Fruit fly (Drosophila melanogaster): ENCODE results near the gene CG7099.

The CG7099 gene

DNA sequence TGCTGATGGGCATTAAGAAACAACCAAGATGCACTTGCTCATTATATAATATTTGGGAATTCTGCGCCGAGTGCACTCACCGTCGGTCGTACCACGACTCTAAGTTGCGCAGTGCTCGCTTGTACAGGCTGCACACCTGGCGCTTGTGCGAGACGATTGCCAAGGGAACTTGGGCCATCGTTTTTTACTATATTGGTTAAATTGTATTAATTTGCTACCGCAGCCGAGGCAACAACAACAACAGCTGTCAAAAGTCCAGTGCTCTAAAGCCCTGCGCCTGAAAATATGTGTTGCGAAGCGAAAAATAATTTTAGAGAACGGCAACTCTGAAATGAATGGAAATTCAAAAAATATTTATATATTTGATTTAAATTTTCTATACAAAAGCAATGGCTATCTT is 16.6 kb upstream of the CG7099 start, which contains the start of gene ND-B22 (continued):
- no peak for TF ChIP-seq HLH4C (GFP tag; IDR thresholded peaks at IDR 0.05; ENCODE audit: partially characterized antibody)
- no peak for TF ChIP-seq CG1024 (GFP tag; IDR thresholded peaks at IDR 0.05)
- peak; percentile 4 for TF ChIP-seq Antp (GFP tag; optimal IDR thresholded peaks at IDR 0.05)
- peak; percentile 34 for TF ChIP-seq Lhr (GFP tag; optimal IDR thresholded peaks at IDR 0.05)
- peak; percentile 32 for TF ChIP-seq CG17802 (tag; optimal IDR thresholded peaks at IDR 0.05)
- TF ChIP-seq pan (optimal IDR thresholded peaks at IDR 0.05) = no peak
- no peak for TF ChIP-seq pan (GFP tag; optimal IDR thresholded peaks at IDR 0.05 in 1 of 2, IDR thresholded peaks at IDR 0.05 in 1 of 2)
- TF ChIP-seq sim (GFP tag; IDR thresholded peaks at IDR 0.05) = no peak
- TF ChIP-seq unc-4 (GFP tag; IDR thresholded peaks at IDR 0.05; ENCODE audit: partially characterized antibody) = no peak
- TF ChIP-seq jing (GFP tag; optimal IDR thresholded peaks at IDR 0.05) = no peak
- no peak for TF ChIP-seq hth (optimal IDR thresholded peaks at IDR 0.05)
- TF ChIP-seq CG5180 (GFP tag; optimal IDR thresholded peaks at IDR 0.05) = no peak
- TF ChIP-seq gsb (GFP tag; IDR thresholded peaks at IDR 0.05) = no peak
- no peak for TF ChIP-seq kay (GFP tag; optimal IDR thresholded peaks at IDR 0.05)
- TF ChIP-seq phol (tag; optimal IDR thresholded peaks at IDR 0.05) = peak; percentile 46
- no peak for TF ChIP-seq CG3065 (GFP tag; optimal IDR thresholded peaks at IDR 0.05)
- TF ChIP-seq CG7928 (GFP tag; optimal IDR thresholded peaks at IDR 0.05) = no peak
- peak; percentile 47 for TF ChIP-seq HHEX (GFP tag; optimal IDR thresholded peaks at IDR 0.05)
- TF ChIP-seq dan (GFP tag; IDR thresholded peaks at IDR 0.05) = no peak
- TF ChIP-seq HLH3B (GFP tag; IDR thresholded peaks at IDR 0.05) = no peak
- no peak for TF ChIP-seq CG10565 (GFP tag; optimal IDR thresholded peaks at IDR 0.05)
- TF ChIP-seq CHES-1-like (GFP tag; optimal IDR thresholded peaks at IDR 0.05) = no peak
- TF ChIP-seq sqz (GFP tag; optimal IDR thresholded peaks at IDR 0.05) = no peak
- TF ChIP-seq CG14965 (GFP tag; optimal IDR thresholded peaks at IDR 0.05; ENCODE audit: borderline replicate concordance) = no peak
- TF ChIP-seq CG16813 (GFP tag; IDR thresholded peaks at IDR 0.05; ENCODE audit: partially characterized antibody) = peak; percentile 21; the same call in 1 of the 3 replicates
- TF ChIP-seq seq (GFP tag; IDR thresholded peaks at IDR 0.05) = no peak
- peak; percentile 15 for TF ChIP-seq Chrac-16 (GFP tag; optimal IDR thresholded peaks at IDR 0.05)
- peak; percentile 3 for TF ChIP-seq CG2116 (GFP tag; optimal IDR thresholded peaks at IDR 0.05)
- peak; percentile 17 for TF ChIP-seq CG13624 (GFP tag; optimal IDR thresholded peaks at IDR 0.05)
- TF ChIP-seq CG12071 (GFP tag; optimal IDR thresholded peaks at IDR 0.05) = no peak
- no peak for TF ChIP-seq CG31365 (tag; optimal IDR thresholded peaks at IDR 0.05)
- TF ChIP-seq CG31388 (GFP tag; optimal IDR thresholded peaks at IDR 0.05) = no peak
- TF ChIP-seq jumu (GFP tag; optimal IDR thresholded peaks at IDR 0.05) = no peak
- no peak for TF ChIP-seq Hand (GFP tag; optimal IDR thresholded peaks at IDR 0.05)
- TF ChIP-seq Dp (GFP tag; optimal IDR thresholded peaks at IDR 0.05) = peak; percentile 88
- TF ChIP-seq Fer3 (tag; optimal IDR thresholded peaks at IDR 0.05) = peak; percentile 31
- 0 out of 2 replicates have a peak, but pooled peaks have one; percentile 33 for TF ChIP-seq tna (GFP tag; IDR thresholded peaks at IDR 0.05; ENCODE audit: partially characterized antibody)
- peak; percentile 46 for TF ChIP-seq CG1603 (tag; optimal IDR thresholded peaks at IDR 0.05)
- peak; percentile 46 for TF ChIP-seq ind (GFP tag; optimal IDR thresholded peaks at IDR 0.05)
- TF ChIP-seq Sry-δ (GFP tag; optimal IDR thresholded peaks at IDR 0.05) = peak; percentile 10
- peak; percentile 30 for TF ChIP-seq CG33213 (GFP tag; optimal IDR thresholded peaks at IDR 0.05)
- peak; percentile 58 for TF ChIP-seq CG30403 (GFP tag; optimal IDR thresholded peaks at IDR 0.05)
- no peak for TF ChIP-seq CG12769 (tag; optimal IDR thresholded peaks at IDR 0.05)
- peak; percentile 6 for TF ChIP-seq CoRest (tag; optimal IDR thresholded peaks at IDR 0.05)
- TF ChIP-seq CG8478 (optimal IDR thresholded peaks at IDR 0.05) = no peak
- TF ChIP-seq exex (tag; optimal IDR thresholded peaks at IDR 0.05) = no peak
- TF ChIP-seq CG4424 (GFP tag; optimal IDR thresholded peaks at IDR 0.05) = peak; percentile 26
- peak; percentile 39 for TF ChIP-seq CG4820 (GFP tag; optimal IDR thresholded peaks at IDR 0.05)
- no peak for TF ChIP-seq CG6683 (GFP tag; optimal IDR thresholded peaks at IDR 0.05)
- peak; percentile 61 for TF ChIP-seq Fer1 (GFP tag; optimal IDR thresholded peaks at IDR 0.05)
- peak; percentile 33 for TF ChIP-seq Vsx1 (GFP tag; optimal IDR thresholded peaks at IDR 0.05)

Measured in whole organism, embryonic.